Fruit fly (Drosophila melanogaster) whole organism, embryonic: ENCODE measurements around the gene CG14567.
A peak's percentile ranks its signal among the peaks of the same experiment; 100 is the strongest.

ENCODE experiments used
- Antp ChIP-seq: fragments of 200-800 bp; sonication (Bioruptor generic); optimal IDR thresholded peaks from 3 replicates; lab custom pipeline; 2016; ENCODE audit warnings: missing biosample characterization, missing genetic modification characterization
- Blimp-1 ChIP-seq: fragments of 200-800 bp; sonication (Bioruptor generic); optimal IDR thresholded peaks from 3 replicates; lab custom pipeline; 2018; ENCODE audit warnings: missing biosample characterization, missing genetic modification characterization, mild to moderate bottlenecking, moderate library complexity, missing genetic modification reagents
- Bteb2 ChIP-seq: fragments of 200-800 bp; sonication (Bioruptor generic); optimal IDR thresholded peaks from 2 replicates; lab custom pipeline; 2016; ENCODE audit warnings: missing biosample characterization, missing genetic modification characterization
- CG10979 ChIP-seq: fragments of 200-800 bp; sonication (Bioruptor generic); optimal IDR thresholded peaks from 2 replicates; lab custom pipeline; 2018; ENCODE audit warnings: missing biosample characterization, mild to moderate bottlenecking, missing genetic modification characterization, moderate library complexity
- CG11723 ChIP-seq: fragments of 200-800 bp; sonication (Bioruptor generic); optimal IDR thresholded peaks from 2 replicates; lab custom pipeline; 2017; ENCODE audit warnings: missing biosample characterization, mild to moderate bottlenecking, missing genetic modification characterization
- CG12942 ChIP-seq: fragments of 200-800 bp; sonication (Bioruptor generic); optimal IDR thresholded peaks from 3 replicates; lab custom pipeline; 2016; ENCODE audit warnings: missing biosample characterization, missing genetic modification characterization
- CG13296 ChIP-seq: fragments of 200-800 bp; sonication (Bioruptor generic); optimal IDR thresholded peaks from 3 replicates; lab custom pipeline; 2018; ENCODE audit warnings: missing biosample characterization, mild to moderate bottlenecking, missing genetic modification characterization
- CG13424 ChIP-seq: fragments of 200-800 bp; sonication (Bioruptor generic); optimal IDR thresholded peaks from 2 replicates; lab custom pipeline; 2019; ENCODE audit warnings: missing biosample characterization, mild to moderate bottlenecking, missing genetic modification characterization, moderate library complexity
- CG1602 ChIP-seq: fragments of 200-800 bp; sonication (Bioruptor generic); optimal IDR thresholded peaks from 3 replicates; lab custom pipeline; 2016; ENCODE audit warnings: missing biosample characterization, missing genetic modification characterization
- CG16813 ChIP-seq: fragments of 200-800 bp; sonication (Bioruptor generic); IDR thresholded peaks from 3 replicates; pipeline ENCODE4 v1.3.6; 2022; ENCODE audit warnings: missing biosample characterization, missing genetic modification characterization; ENCODE audit not compliant: partially characterized antibody
- CG16863 ChIP-seq: fragments of 200-800 bp; sonication (Bioruptor generic); optimal IDR thresholded peaks from 3 replicates; lab custom pipeline; 2016; ENCODE audit warnings: missing biosample characterization, missing genetic modification characterization
- CG1792 ChIP-seq: fragments of 200-800 bp; sonication (Bioruptor generic); optimal IDR thresholded peaks from 2 replicates; lab custom pipeline; 2016; ENCODE audit warnings: missing biosample characterization, missing genetic modification characterization
- CG18262 ChIP-seq: fragments of 200-800 bp; optimal IDR thresholded peaks from 3 replicates; lab custom pipeline; 2019; ENCODE audit warnings: missing biosample characterization, mild to moderate bottlenecking, missing genetic modification characterization, moderate library complexity
- CG1832 ChIP-seq: fragments of 200-800 bp; sonication (Bioruptor generic); optimal IDR thresholded peaks from 2 replicates; lab custom pipeline; 2017; ENCODE audit warnings: missing biosample characterization, mild to moderate bottlenecking, missing genetic modification characterization, inconsistent platforms
- CG3065 ChIP-seq: fragments of 200-800 bp; sonication (Bioruptor generic); optimal IDR thresholded peaks from 2 replicates; lab custom pipeline; 2016; ENCODE audit warnings: missing biosample characterization, missing genetic modification characterization
- CG31441 ChIP-seq: fragments of 200-800 bp; sonication (Bioruptor generic); IDR thresholded peaks from 2 replicates; pipeline ENCODE4 v1.3.6; 2022; ENCODE audit warnings: missing biosample characterization, missing genetic modification characterization
- CG3163 ChIP-seq: fragments of 200-800 bp; sonication (Bioruptor generic); optimal IDR thresholded peaks from 3 replicates; lab custom pipeline; 2016; ENCODE audit warnings: missing biosample characterization, missing genetic modification characterization
- CG34224 ChIP-seq: fragments of 200-800 bp; sonication (Bioruptor generic); IDR thresholded peaks from 3 replicates; pipeline ENCODE4 v1.3.6; 2022; ENCODE audit warnings: missing biosample characterization, missing genetic modification characterization; ENCODE audit not compliant: partially characterized antibody
- CG3847 ChIP-seq: fragments of 200-800 bp; sonication (Bioruptor generic); IDR thresholded peaks from 2 replicates; pipeline ENCODE4 v1.3.6; 2022; ENCODE audit warnings: missing biosample characterization, missing genetic modification characterization
- CG6254 ChIP-seq: fragments of 200-800 bp; sonication (Bioruptor generic); optimal IDR thresholded peaks from 3 replicates; lab custom pipeline; 2017; ENCODE audit warnings: mild to moderate bottlenecking, missing biosample characterization, missing genetic modification reagents, missing genetic modification characterization
- CG6854 ChIP-seq: fragments of 200-800 bp; sonication (Bioruptor generic); optimal IDR thresholded peaks from 3 replicates; lab custom pipeline; 2017; ENCODE audit warnings: missing biosample characterization, mild to moderate bottlenecking, missing genetic modification characterization
- CG9797 ChIP-seq: fragments of 200-800 bp; sonication (Bioruptor generic); optimal IDR thresholded peaks from 3 replicates; lab custom pipeline; 2018; ENCODE audit warnings: missing biosample characterization, mild to moderate bottlenecking, missing genetic modification characterization
- Camta ChIP-seq: fragments of 200-800 bp; sonication (Bioruptor generic); optimal IDR thresholded peaks from 2 replicates; lab custom pipeline; 2016; ENCODE audit warnings: missing biosample characterization, missing genetic modification characterization
- Dip2 ChIP-seq: fragments of 200-800 bp; sonication (Bioruptor generic); IDR thresholded peaks from 2 replicates; pipeline ENCODE4 v1.3.6; 2022; ENCODE audit warnings: missing biosample characterization, missing genetic modification characterization
- Dip3 ChIP-seq: fragments of 200-800 bp; sonication (Bioruptor generic); optimal IDR thresholded peaks from 3 replicates; lab custom pipeline; 2016; ENCODE audit warnings: missing biosample characterization, missing genetic modification characterization
- HLH4C ChIP-seq: fragments of 200-800 bp; sonication (Bioruptor generic); IDR thresholded peaks from 3 replicates; pipeline ENCODE4 v1.3.6; 2022; ENCODE audit warnings: missing biosample characterization, missing genetic modification characterization; ENCODE audit not compliant: partially characterized antibody
- Hr3 ChIP-seq: fragments of 200-800 bp; sonication (Bioruptor generic); optimal IDR thresholded peaks from 3 replicates; lab custom pipeline; 2016; ENCODE audit warnings: missing biosample characterization, missing genetic modification characterization
- MESR4 ChIP-seq: fragments of 200-800 bp; sonication (Bioruptor generic); optimal IDR thresholded peaks from 2 replicates; lab custom pipeline; 2018; ENCODE audit warnings: missing biosample characterization, mild to moderate bottlenecking, missing genetic modification characterization, moderate library complexity
- Meics ChIP-seq: fragments of 200-800 bp; sonication (Bioruptor generic); optimal IDR thresholded peaks from 2 replicates; lab custom pipeline; 2017; ENCODE audit warnings: missing biosample characterization, mild to moderate bottlenecking, missing genetic modification characterization
- NC2β ChIP-seq: fragments of 200-800 bp; sonication (Bioruptor generic); optimal IDR thresholded peaks from 2 replicates; lab custom pipeline; 2016; ENCODE audit warnings: missing biosample characterization, missing genetic modification characterization
- Nf-YC ChIP-seq: fragments of 200-800 bp; optimal IDR thresholded peaks from 3 replicates; lab custom pipeline; 2019; ENCODE audit warnings: missing biosample characterization, mild to moderate bottlenecking, missing genetic modification characterization, moderate library complexity
- PHDP ChIP-seq: fragments of 200-800 bp; sonication (Bioruptor generic); optimal IDR thresholded peaks from 3 replicates; lab custom pipeline; 2018; ENCODE audit warnings: missing biosample characterization, mild to moderate bottlenecking, missing genetic modification characterization, moderate library complexity
- Rx ChIP-seq: fragments of 200-800 bp; sonication (Bioruptor generic); IDR thresholded peaks from 2 replicates; pipeline ENCODE4 v1.3.6; 2022; ENCODE audit warnings: missing biosample characterization, missing genetic modification characterization
- Sry-δ ChIP-seq: fragments of 200-800 bp; sonication (Bioruptor generic); optimal IDR thresholded peaks from 2 replicates; lab custom pipeline; 2016; ENCODE audit warnings: missing biosample characterization, missing genetic modification characterization
- Vsx1 ChIP-seq: fragments of 200-800 bp; sonication (Bioruptor generic); optimal IDR thresholded peaks from 2 replicates; lab custom pipeline; 2017; ENCODE audit warnings: missing biosample characterization, mild to moderate bottlenecking, missing genetic modification characterization, missing genetic modification reagents
- Xrp1 ChIP-seq: fragments of 200-800 bp; sonication (Bioruptor generic); IDR thresholded peaks from 2 replicates; pipeline ENCODE4 v1.3.6; 2022; ENCODE audit warnings: missing biosample characterization, missing genetic modification characterization
- amos ChIP-seq: fragments of 200-800 bp; sonication (Bioruptor generic); IDR thresholded peaks from 2 replicates; pipeline ENCODE4 v1.3.6; 2022; ENCODE audit warnings: missing biosample characterization, missing genetic modification characterization; ENCODE audit not compliant: partially characterized antibody
- br ChIP-seq: fragments of >200 bp; optimal IDR thresholded peaks from 2 replicates; lab custom pipeline; 2017
- cg ChIP-seq: fragments of 200-800 bp; sonication (Bioruptor generic); optimal IDR thresholded peaks from 3 replicates; lab custom pipeline; 2019; ENCODE audit warnings: missing biosample characterization, mild to moderate bottlenecking, missing genetic modification characterization, moderate library complexity
- chm ChIP-seq: fragments of 200-800 bp; sonication (Bioruptor generic); IDR thresholded peaks from 2 replicates; pipeline ENCODE4 v1.3.6; 2022; ENCODE audit warnings: missing biosample characterization, missing genetic modification characterization
- dm ChIP-seq: fragments of 200-800 bp; sonication (Bioruptor generic); optimal IDR thresholded peaks from 3 replicates; lab custom pipeline; 2016; ENCODE audit warnings: missing biosample characterization, missing genetic modification characterization
- fd102C ChIP-seq: fragments of 200-800 bp; sonication (Bioruptor generic); optimal IDR thresholded peaks from 2 replicates; lab custom pipeline; 2018; ENCODE audit warnings: missing biosample characterization, mild to moderate bottlenecking, missing genetic modification characterization, moderate library complexity
- fd3F ChIP-seq: fragments of 200-800 bp; sonication (Bioruptor generic); optimal IDR thresholded peaks from 2 replicates; lab custom pipeline; 2018; ENCODE audit warnings: missing biosample characterization, mild to moderate bottlenecking, missing genetic modification characterization, moderate library complexity
- grau ChIP-seq: fragments of 200-800 bp; optimal IDR thresholded peaks from 3 replicates; lab custom pipeline; 2019; ENCODE audit warnings: missing biosample characterization, mild to moderate bottlenecking, missing genetic modification characterization, moderate library complexity
- gt ChIP-seq: fragments of 200-800 bp; sonication (Bioruptor generic); IDR thresholded peaks from 2 replicates; pipeline ENCODE4 v1.3.6; 2022; ENCODE audit warnings: missing biosample characterization, missing genetic modification characterization
- ham ChIP-seq: fragments of 200-800 bp; sonication (Bioruptor generic); IDR thresholded peaks from 2 replicates; pipeline ENCODE4 v1.3.6; 2022; ENCODE audit warnings: missing biosample characterization, missing genetic modification characterization
- hkb ChIP-seq, 2 experiments: fragments of 200-800 bp in 1 of 2; fragments of >200 bp in 1 of 2; sonication (Bioruptor generic) in 1 of 2; IDR thresholded peaks in 1 of 2; optimal IDR thresholded peaks in 1 of 2; 2 replicates each; pipeline versions ENCODE4 v1.3.6 to Lab custom; 2017 to 2022; ENCODE audit warnings: missing biosample characterization in 1 of 2, missing genetic modification characterization in 1 of 2
- pho ChIP-seq: fragments of 200-800 bp; sonication (Bioruptor generic); optimal IDR thresholded peaks from 2 replicates; lab custom pipeline; 2016; ENCODE audit warnings: missing biosample characterization, missing genetic modification characterization
- repo ChIP-seq: fragments of 200-800 bp; sonication (Bioruptor generic); optimal IDR thresholded peaks from 2 replicates; lab custom pipeline; 2016; ENCODE audit warnings: missing biosample characterization, missing genetic modification characterization
- so ChIP-seq: fragments of 200-800 bp; sonication (Bioruptor generic); IDR thresholded peaks from 3 replicates; pipeline ENCODE4 v1.3.6; 2022; ENCODE audit warnings: missing biosample characterization, missing genetic modification characterization

Gene CG14567

dm6 chr3L:21728616-21729047, 9.6 kb downstream of the CG14567 start, which contains the start of the genes CG11247 and Polr2H (continued):
- TF ChIP-seq PHDP (peak; percentile 80), Hr3 (GFP tag; lab: Kevin White, UChicago) (peak; percentile 94), CG1602 (GFP tag; lab: Kevin White, UChicago) (peak; percentile 93), Dip2 (peak; percentile 41; the same call in 1 of the 2 replicates), grau (tag; lab: Kevin White, UChicago) (peak; percentile 86), Blimp-1 (GFP tag; lab: Kevin White, UChicago) (peak; percentile 79), HLH4C (GFP tag; lab: Robert Waterston, UW) (peak; percentile 67), CG6254 (GFP tag; lab: Kevin White, UChicago) (peak; percentile 49), ham (peak; percentile 64; the same call in 1 of the 2 replicates), repo (GFP tag; lab: Kevin White, UChicago) (peak; percentile 89), MESR4 (GFP tag; lab: Kevin White, UChicago) (no peak), amos (GFP tag; lab: Robert Waterston, UW) (peak; percentile 72), Vsx1 (peak; percentile 31), Rx (GFP tag; lab: Robert Waterston, UW) (peak; percentile 92), Dip3 (GFP tag; lab: Kevin White, UChicago) (peak; percentile 96), br (lab: Kevin White, UChicago) (no peak), fd102C (no peak), Bteb2 (peak; percentile 80), CG6854 (no peak), so (GFP tag; lab: Robert Waterston, UW) (peak; percentile 85), gt (GFP tag; lab: Robert Waterston, UW) (peak; percentile 89), dm (GFP tag; lab: Kevin White, UChicago) (peak; percentile 95), chm (GFP tag; lab: Robert Waterston, UW) (peak; percentile 82), CG1792 (peak; percentile 89), pho (GFP tag; lab: Kevin White, UChicago) (peak; percentile 96), CG11723 (GFP tag; lab: Kevin White, UChicago) (peak; percentile 83), Antp (peak; percentile 94), CG13296 (peak; percentile 60), Xrp1 (peak; percentile 89), CG1832 (GFP tag; lab: Kevin White, UChicago) (no peak), Camta (GFP tag; lab: Kevin White, UChicago) (peak; percentile 91), CG3847 (GFP tag; lab: Robert Waterston, UW) (peak; percentile 95), CG9797 (peak; percentile 90), CG12942 (GFP tag; lab: Kevin White, UChicago) (peak; percentile 94), NC2β (GFP tag; lab: Kevin White, UChicago) (peak; percentile 94), CG18262 (tag; lab: Kevin White, UChicago) (peak; percentile 81), CG13424 (tag; lab: Kevin White, UChicago) (peak; percentile 89), fd3F (peak; percentile 79), CG3163 (peak; percentile 80), hkb (optimal IDR thresholded peaks at IDR 0.05; lab: Kevin White, UChicago) (peak; percentile 73), hkb (GFP tag; IDR thresholded peaks at IDR 0.05; lab: Robert Waterston, UW) (peak; percentile 76), Meics (GFP tag; lab: Kevin White, UChicago) (peak; percentile 79), CG16813 (GFP tag; lab: Robert Waterston, UW) (peak; percentile 86), CG3065 (GFP tag; lab: Kevin White, UChicago) (peak; percentile 84), CG10979 (tag; lab: Kevin White, UChicago) (peak; percentile 81), Nf-YC (tag; lab: Kevin White, UChicago) (peak; percentile 70), CG31441 (GFP tag; lab: Robert Waterston, UW) (peak; percentile 100), CG16863 (GFP tag; lab: Kevin White, UChicago) (peak; percentile 94), cg (GFP tag; lab: Kevin White, UChicago) (no peak), Sry-δ (GFP tag; lab: Kevin White, UChicago) (peak; percentile 99), CG34224 (GFP tag; lab: Robert Waterston, UW) (peak; percentile 58)
